Fruit fly (Drosophila melanogaster) whole organism, larva: Measurements from ENCODE around the gene CG33306.

Experiments
- noc ChIP-seq: fragments of 200-800 bp; sonication (Bioruptor generic); optimal IDR thresholded peaks from 3 replicates; lab custom pipeline; 2019; ENCODE audit warnings: missing biosample characterization, mild to moderate bottlenecking, missing genetic modification characterization, moderate library complexity

The CG33306 gene

DNA sequence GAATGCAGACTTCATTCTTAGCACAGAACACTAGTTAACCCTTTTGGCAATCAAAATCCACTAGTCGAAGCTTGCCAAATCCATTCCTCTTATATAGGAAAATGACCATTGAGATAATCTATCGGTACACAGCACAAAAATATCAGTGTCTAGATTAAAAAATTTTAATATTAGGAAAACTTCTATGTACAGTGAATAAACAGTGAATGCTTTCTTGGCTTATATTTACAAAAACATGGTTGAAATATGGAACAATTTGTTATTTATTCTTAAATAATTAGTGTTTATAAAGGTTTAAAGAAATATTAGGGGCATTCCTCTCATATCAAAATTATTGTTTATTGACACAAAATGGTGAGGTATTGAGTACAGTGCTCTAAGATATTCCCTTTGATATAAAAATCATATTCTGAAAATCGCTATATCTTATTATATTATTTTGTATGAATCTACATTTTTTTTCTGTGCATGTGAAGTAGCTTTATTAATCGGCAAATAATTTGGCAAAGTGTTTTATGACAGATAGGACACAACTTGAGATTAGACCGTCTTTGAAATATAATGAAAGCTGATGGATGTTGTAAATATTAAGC, at the start of gene CG33306:
Gene CG33306, minus strand, starts transcription at position 51 of the 593 bp plus-strand sequence.
- peak; percentile 92 for TF ChIP-seq noc

dm6 chr2L:13892826-13893225, 49.3 kb upstream of the CG33306 start:
- no peak for TF ChIP-seq noc

dm6 chr2L:13889934-13890333, 46.4 kb upstream of the CG33306 start:
- no peak for TF ChIP-seq noc

DNA sequence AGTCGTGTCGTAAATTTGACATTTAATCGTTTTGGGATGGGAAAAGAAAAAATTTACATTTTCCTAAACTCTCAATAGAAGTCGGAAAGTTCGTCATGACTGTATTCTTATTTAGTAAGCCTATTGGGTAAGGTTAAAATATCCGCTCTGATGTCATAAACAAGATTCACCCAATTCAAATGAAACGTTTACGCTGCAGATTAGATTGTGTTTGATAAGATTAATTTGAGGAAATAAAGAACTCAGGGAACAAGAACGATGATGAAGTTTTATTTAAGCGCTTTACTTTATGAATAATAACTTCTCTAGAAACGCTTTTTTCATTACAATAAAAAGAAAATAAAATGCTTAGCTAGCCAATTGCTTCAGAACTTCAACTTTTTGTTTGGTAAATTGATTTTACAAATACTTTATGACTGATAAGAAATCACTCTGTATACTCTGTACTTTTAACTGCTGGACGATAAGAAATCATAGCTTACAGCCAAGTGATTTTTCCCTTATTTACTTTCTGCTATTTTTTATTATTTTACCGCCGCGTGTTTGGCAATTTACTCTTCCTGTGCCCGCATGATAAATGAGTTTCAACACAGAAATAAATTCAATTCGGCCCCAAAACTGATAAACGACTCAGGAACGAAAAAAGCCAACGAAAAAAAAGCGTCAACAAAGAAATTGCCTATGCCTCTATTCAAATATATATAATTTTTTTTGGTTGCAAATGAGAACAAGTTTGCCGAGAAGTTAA, 43.0 kb upstream of the CG33306 start:
- no peak for TF ChIP-seq noc

dm6 chr2L:13884678-13885303, 41.2 kb upstream of the CG33306 start:
- TF ChIP-seq noc = no peak

DNA sequence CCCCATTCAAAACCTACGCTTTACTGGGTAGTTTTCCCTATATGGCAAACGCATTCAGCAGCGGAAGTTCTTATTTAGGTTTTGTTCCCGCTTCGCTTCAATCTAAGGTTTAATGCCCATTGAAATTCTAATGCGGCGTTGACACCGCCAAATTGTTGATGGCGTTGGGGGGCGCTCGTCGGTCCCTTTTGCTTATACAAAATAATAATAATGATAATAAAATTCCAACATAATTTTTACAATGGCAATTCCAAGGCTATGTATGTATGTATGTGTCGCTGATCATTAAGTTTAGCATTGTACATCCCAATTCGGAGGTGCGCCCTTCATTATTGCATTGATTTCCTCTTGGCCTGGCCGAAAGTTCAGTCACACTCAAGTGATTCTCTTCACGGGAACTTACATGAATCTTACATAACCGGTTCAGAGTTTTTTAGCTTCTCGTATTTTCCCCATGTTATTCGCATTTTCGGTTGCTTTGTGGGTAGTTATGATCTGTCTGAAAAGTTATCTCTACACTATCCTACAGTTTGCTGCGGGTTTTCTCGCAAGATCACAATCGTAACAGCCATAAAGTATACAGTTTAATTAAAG, 40.6 kb upstream of the CG33306 start:
- no peak for TF ChIP-seq noc

dm6 chr2L:13881939-13882338, 38.4 kb upstream of the CG33306 start:
- TF ChIP-seq noc = peak; percentile 83

DNA sequence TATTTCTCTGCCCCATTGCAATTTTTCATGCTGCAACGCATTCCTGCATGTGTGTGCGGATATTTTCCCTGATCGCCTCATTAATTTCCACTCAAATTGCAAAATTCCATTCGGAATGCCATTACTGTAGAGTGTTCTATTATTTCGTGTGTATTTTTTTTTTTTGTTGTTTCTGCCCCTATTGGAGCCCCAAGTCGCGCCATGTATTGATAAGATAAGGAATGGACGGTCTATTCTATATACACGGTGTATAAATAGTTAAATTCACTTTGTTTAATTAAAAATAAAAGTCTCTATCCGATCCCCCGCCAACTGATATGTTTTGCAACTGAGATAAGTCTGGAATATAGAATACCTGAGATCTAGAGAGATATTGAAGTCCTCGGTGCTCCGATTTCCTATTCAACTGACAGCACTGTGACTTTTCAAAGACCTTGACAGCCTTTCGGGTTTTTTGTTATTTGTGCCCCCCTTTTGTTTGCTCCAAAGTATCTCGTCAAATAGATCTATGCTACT, 37.9 kb upstream of the CG33306 start:
- TF ChIP-seq noc = no peak

dm6 chr2L:13878801-13879200, 35.3 kb upstream of the CG33306 start:
- peak; percentile 31 for TF ChIP-seq noc

- TF ChIP-seq noc = no peak
Observed at dm6 chr2L:13877934-13878580, 34.5 kb upstream of the CG33306 start.

- no peak for TF ChIP-seq noc
Observed at dm6 chr2L:13876698-13877097, 33.2 kb upstream of the CG33306 start.

DNA sequence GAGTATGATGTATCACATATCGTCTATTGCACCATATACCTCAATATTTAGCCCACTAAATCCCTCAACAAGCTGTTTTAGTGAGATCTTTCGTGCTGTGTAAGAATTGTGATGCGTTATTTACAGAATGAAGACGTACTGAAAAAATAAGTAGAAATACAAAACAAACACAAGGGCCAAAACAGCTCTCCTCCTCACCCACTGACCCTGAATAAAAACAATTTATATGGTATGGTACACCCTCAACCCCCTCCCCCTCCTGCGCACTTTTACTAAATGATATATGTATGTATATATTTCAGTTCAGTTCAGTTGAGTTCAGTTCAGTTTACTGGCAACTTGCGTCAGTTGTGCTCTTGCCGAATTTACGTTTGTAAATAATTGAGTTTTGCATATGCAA, 29.6 kb upstream of the CG33306 start:
- TF ChIP-seq noc = no peak

DNA sequence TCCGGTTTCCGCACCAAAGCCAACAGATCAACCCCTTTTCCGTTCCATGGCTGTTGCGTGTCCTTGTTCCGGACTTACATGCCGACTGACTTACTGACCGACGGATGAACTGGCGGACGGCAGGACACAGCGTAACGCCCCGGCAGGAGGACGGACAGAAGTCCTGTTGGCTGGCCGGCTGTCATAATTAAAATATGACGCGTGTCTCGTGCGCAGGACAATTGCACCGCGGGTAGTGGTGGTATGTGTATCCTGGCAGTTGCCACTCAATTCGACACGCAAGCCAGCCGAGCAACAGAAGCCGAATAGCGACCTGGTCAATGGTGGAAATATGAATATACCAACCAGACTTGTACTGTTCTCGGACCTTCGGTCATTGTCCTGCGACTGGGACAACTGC, 25.9 kb upstream of the CG33306 start:
- no peak for TF ChIP-seq noc

DNA sequence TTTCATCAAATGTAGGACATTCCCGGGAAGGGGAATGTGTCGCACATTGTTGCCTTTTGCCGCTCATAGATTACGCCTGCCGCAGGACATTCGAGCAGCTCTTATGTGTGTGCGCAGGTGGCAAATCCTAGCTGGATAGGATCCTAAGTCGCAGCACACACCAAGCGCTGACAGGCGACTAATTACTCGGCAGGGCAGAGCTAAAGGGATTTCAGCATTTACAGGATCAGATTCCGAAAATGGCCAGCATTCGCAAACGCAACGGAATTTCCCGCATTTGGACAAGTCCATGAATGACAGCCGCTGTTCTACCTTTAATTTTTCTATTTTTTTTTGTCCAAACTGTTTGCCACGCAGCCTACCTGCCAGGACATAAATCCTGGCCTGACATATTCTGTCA, 24.1 kb upstream of the CG33306 start:
- no peak for TF ChIP-seq noc

DNA sequence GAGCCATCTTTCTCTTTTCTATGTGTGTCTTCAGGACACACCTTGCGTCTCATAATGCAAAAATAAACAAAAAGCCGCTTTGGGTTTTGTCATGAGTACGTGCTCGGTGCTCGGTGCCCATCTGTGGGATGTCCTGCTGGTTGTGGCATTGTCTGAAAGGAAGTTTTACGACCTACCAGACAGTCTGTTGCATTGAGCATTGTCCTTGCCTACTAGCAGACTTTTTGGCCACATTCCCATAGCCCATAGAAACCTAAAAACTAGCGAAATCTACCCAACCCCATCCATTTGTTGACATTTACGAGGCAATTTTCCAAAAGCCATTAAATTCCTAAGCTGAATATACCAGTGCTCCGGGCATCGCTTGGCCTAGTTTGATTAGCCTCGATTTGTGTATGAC, 7.6 kb upstream of the CG33306 start:
- no peak for TF ChIP-seq noc

DNA sequence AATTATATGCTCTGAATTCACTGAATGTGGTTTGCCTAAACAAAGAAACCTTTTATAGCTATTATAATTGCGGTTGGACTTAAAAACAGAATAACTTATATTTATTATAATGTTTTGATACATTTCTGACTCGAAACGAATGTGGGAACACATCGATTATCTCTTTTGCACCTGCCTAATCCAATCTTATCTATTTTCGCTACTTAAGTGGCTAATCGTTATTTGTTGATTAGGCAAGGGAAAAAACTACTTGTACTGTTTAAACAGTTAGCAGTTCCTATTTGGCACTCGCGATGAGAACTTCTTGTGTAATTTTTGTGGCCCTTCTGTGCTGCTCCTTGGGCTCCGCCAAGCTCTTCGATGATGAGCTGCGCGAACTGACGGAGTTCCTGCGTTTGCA, 5.6 kb upstream of the CG33306 start, which contains the start of gene CG7968:
Gene CG7968, plus strand, starts transcription at position 276 of the 400 bp plus-strand sequence.
- no peak for TF ChIP-seq noc

DNA sequence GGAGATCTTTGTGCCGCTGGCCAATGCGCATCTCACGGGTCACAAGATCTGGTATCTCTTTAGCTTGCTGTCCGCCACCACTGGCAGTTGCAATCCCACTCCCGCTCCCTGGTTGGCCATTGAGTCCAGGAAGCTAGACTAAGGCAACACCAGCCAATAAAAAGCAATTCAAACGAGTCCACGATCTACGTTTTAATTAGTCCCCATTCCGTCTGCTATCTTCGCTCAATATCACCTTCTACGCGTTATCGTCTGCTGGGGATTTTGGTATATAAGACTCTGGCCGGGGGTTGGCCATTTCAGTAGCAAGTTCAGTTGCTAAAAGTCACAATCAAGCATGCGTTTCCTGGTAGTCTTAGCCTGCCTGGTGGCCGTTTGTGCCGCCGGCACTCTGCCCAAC, 4.1 kb upstream of the CG33306 start, which contains the start of gene CG7953:
Gene CG7953, plus strand, starts transcription at position 301 of the 400 bp plus-strand sequence.
- no peak for TF ChIP-seq noc
